Worm (Caenorhabditis elegans): ENCODE measurements around the gene srh-31.

DNA sequence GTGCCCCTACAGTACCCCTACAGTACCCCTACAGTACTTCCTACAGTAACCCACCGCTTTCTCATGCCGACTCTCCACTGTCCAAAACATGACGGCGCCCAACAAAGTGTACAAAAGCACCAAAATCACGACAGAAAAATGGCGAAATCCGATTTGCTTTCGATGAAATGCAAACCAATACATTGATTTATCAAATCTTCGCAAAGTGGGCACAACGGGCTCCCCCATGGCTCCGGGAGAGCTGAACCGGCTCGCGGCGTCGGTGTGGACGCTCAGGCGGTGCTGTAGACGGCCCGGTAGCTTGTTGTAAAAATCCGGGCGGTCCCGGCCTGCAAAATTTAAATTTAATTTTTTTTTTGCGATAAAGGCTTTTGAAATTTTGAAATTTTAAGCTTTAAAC lies 5.2 kb downstream of the srh-31 start:
- no peak for TF ChIP-seq flt-1 (GFP tag; IDR thresholded peaks at IDR 0.05)
- TF ChIP-seq ztf-23 (GFP tag; IDR thresholded peaks at IDR 0.05), result no peak
- no peak for TF ChIP-seq cog-1 (tag; optimal IDR thresholded peaks at IDR 0.05)
- no peak for TF ChIP-seq tab-1 (GFP tag; IDR thresholded peaks at IDR 0.05)

Measured in whole organism, midembryonic.